Worm (Caenorhabditis elegans) whole organism, L1 larva: Measurements from ENCODE around the gene srd-36.
A peak's percentile ranks its signal among the peaks of the same experiment; 100 is the strongest.

Source experiments
- F16B12.6 ChIP-seq: fragments of 150-350 bp; optimal IDR thresholded peaks from 2 replicates; lab custom pipeline; 2014; ENCODE audit warnings: missing biosample characterization, missing genetic modification characterization
- ama-1 ChIP-seq: fragments of 150-350 bp; optimal IDR thresholded peaks from 2 replicates; lab custom pipeline; 2014
- ceh-63 ChIP-seq: fragments of 200-800 bp; sonication (Bioruptor generic); optimal IDR thresholded peaks from 2 replicates; lab custom pipeline; 2018; ENCODE audit warnings: mild to moderate bottlenecking, missing genetic modification characterization, missing compliant biosample characterization
- ceh-8 ChIP-seq: fragments of 200-800 bp; sonication (Bioruptor generic); optimal IDR thresholded peaks from 2 replicates; lab custom pipeline; 2018; ENCODE audit warnings: mild to moderate bottlenecking, missing genetic modification characterization, moderate library complexity, missing compliant biosample characterization
- ceh-82 ChIP-seq, 3 experiments: fragments of 150-350 bp in 1 of 3; sonication (generic microtip) in 2 of 3; optimal IDR thresholded peaks; 2 replicates each; lab custom pipeline; 2014 to 2017; ENCODE audit warnings: missing biosample characterization in 3 of 3, missing genetic modification characterization in 3 of 3
- dpl-1 ChIP-seq, 3 experiments: fragments of 150-350 bp in 2 of 3; sonication (generic microtip) in 1 of 3; optimal IDR thresholded peaks; 2 replicates each; lab custom pipeline; 2014 to 2017; ENCODE audit warnings: missing biosample characterization in 3 of 3, missing genetic modification characterization in 3 of 3, missing genetic modification reagents in 3 of 3
- dsc-1 ChIP-seq: sonication (generic microtip); optimal IDR thresholded peaks from 2 replicates; lab custom pipeline; 2016; ENCODE audit warnings: mild to moderate bottlenecking, missing genetic modification characterization, missing compliant biosample characterization
- efl-1 ChIP-seq, 4 experiments: fragments of 150-350 bp; optimal IDR thresholded peaks in 3 of 4; peaks in 1 of 4; 1 replicate in 1 of 4; 2 replicates in 3 of 4; lab custom pipeline; 2014; ENCODE audit warnings: missing biosample characterization in 2 of 4, missing genetic modification characterization in 2 of 4, missing genetic modification reagents in 2 of 4
- egl-13 ChIP-seq: sonication (generic microtip); optimal IDR thresholded peaks from 2 replicates; lab custom pipeline; 2016; ENCODE audit warnings: missing genotype, missing genetic modification reagents, missing genetic modification characterization, missing compliant biosample characterization
- egl-27 ChIP-seq, 2 experiments: fragments of 150-350 bp in 1 of 2; sonication (generic microtip); optimal IDR thresholded peaks; 3 replicates each; lab custom pipeline; 2017 to 2018; ENCODE audit warnings: missing biosample characterization in 2 of 2, missing genetic modification characterization in 2 of 2, missing genetic modification reagents in 2 of 2
- elt-2 ChIP-seq: sonication (generic microtip); optimal IDR thresholded peaks from 2 replicates; lab custom pipeline; 2016; ENCODE audit warnings: missing genetic modification characterization, mild to moderate bottlenecking, inconsistent platforms, missing compliant biosample characterization, missing genetic modification reagents
- elt-3 ChIP-seq, 6 experiments: fragments of 150-350 bp in 1 of 6; sonication (generic microtip); optimal IDR thresholded peaks; 2 replicates each; lab custom pipeline; 2017 to 2018; ENCODE audit warnings: missing biosample characterization in 6 of 6, missing genetic modification characterization in 6 of 6, inconsistent platforms in 1 of 6
- fos-1 ChIP-seq: fragments of 150-350 bp; optimal IDR thresholded peaks from 2 replicates; lab custom pipeline; 2014; ENCODE audit warnings: missing biosample characterization, missing genetic modification characterization
- grh-1 ChIP-seq: fragments of 200-800 bp; sonication (Bioruptor generic); IDR thresholded peaks from 2 replicates; pipeline ENCODE4 v1.3.6; 2022; ENCODE audit warnings: missing genetic modification reagents, missing genetic modification characterization, missing compliant biosample characterization
- irx-1 ChIP-seq: sonication (generic microtip); optimal IDR thresholded peaks from 2 replicates; lab custom pipeline; 2016; ENCODE audit warnings: missing genetic modification characterization, missing compliant biosample characterization
- lin-13 ChIP-seq: fragments of 150-350 bp; optimal IDR thresholded peaks from 2 replicates; lab custom pipeline; 2014; ENCODE audit warnings: missing biosample characterization, missing genetic modification reagents, missing genetic modification characterization
- lin-14 ChIP-seq: fragments of 200-800 bp; sonication (Bioruptor generic); optimal IDR thresholded peaks from 2 replicates; lab custom pipeline; 2018; ENCODE audit warnings: mild to moderate bottlenecking, missing genetic modification characterization, moderate library complexity, missing compliant biosample characterization
- lin-39 ChIP-seq: fragments of 150-350 bp; optimal IDR thresholded peaks from 2 replicates; lab custom pipeline; 2014; ENCODE audit warnings: missing biosample characterization, missing genetic modification reagents, missing genetic modification characterization
- lir-3 ChIP-seq: sonication (generic microtip); optimal IDR thresholded peaks from 2 replicates; lab custom pipeline; 2016; ENCODE audit warnings: mild to moderate bottlenecking, missing genetic modification characterization, moderate library complexity, missing compliant biosample characterization; ENCODE audit not compliant: poor library complexity
- lsy-2 ChIP-seq, 2 experiments: fragments of 150-350 bp; optimal IDR thresholded peaks; 2 replicates each; lab custom pipeline; 2014; ENCODE audit warnings: missing biosample characterization in 2 of 2, missing genetic modification characterization in 2 of 2
- mef-2 ChIP-seq: fragments of 150-350 bp; optimal IDR thresholded peaks from 2 replicates; lab custom pipeline; 2014; ENCODE audit warnings: missing biosample characterization, missing genetic modification characterization
- mep-1 ChIP-seq: fragments of 150-350 bp; optimal IDR thresholded peaks from 2 replicates; lab custom pipeline; 2014; ENCODE audit warnings: missing biosample characterization, missing genetic modification characterization
- nhr-11 ChIP-seq: fragments of 150-350 bp; optimal IDR thresholded peaks from 2 replicates; lab custom pipeline; 2014; ENCODE audit warnings: missing biosample characterization, missing genetic modification characterization
- nhr-12 ChIP-seq: sonication (generic microtip); optimal IDR thresholded peaks from 2 replicates; lab custom pipeline; 2017; ENCODE audit warnings: missing biosample characterization, missing genetic modification characterization
- nhr-19 ChIP-seq: fragments of 200-800 bp; sonication (Bioruptor generic); conservative IDR thresholded peaks from 2 replicates; pipeline ENCODE4 v1.3.6; 2022; ENCODE audit warnings: missing genetic modification characterization, missing compliant biosample characterization
- nhr-20 ChIP-seq: sonication (generic microtip); optimal IDR thresholded peaks from 2 replicates; lab custom pipeline; 2016; ENCODE audit warnings: mild to moderate bottlenecking, missing genetic modification characterization, missing compliant biosample characterization
- nhr-47 ChIP-seq: sonication (generic microtip); optimal IDR thresholded peaks from 2 replicates; lab custom pipeline; 2016; ENCODE audit warnings: mild to moderate bottlenecking, missing genetic modification characterization, moderate library complexity, missing compliant biosample characterization
- nhr-71 ChIP-seq: sonication (generic microtip); optimal IDR thresholded peaks from 2 replicates; lab custom pipeline; 2016; ENCODE audit warnings: mild to moderate bottlenecking, missing genetic modification characterization, moderate library complexity, missing compliant biosample characterization
- nhr-85 ChIP-seq: sonication (generic microtip); peaks from one replicate; lab custom pipeline; 2016; ENCODE audit warnings: missing genetic modification characterization, inconsistent platforms, missing compliant biosample characterization
- pax-3 ChIP-seq: fragments of 200-800 bp; sonication (Bioruptor generic); optimal IDR thresholded peaks from 2 replicates; lab custom pipeline; 2018; ENCODE audit warnings: mild to moderate bottlenecking, missing genetic modification characterization, moderate library complexity, missing compliant biosample characterization
- rnt-1 ChIP-seq: sonication (generic microtip); optimal IDR thresholded peaks from 2 replicates; lab custom pipeline; 2016; ENCODE audit warnings: mild to moderate bottlenecking, missing genetic modification characterization, moderate library complexity, missing compliant biosample characterization
- snpc-4 ChIP-seq: fragments of 150-350 bp; optimal IDR thresholded peaks from 2 replicates; lab custom pipeline; 2014; ENCODE audit warnings: missing biosample characterization, missing genetic modification characterization
- swsn-7 ChIP-seq: sonication (generic microtip); optimal IDR thresholded peaks from 2 replicates; lab custom pipeline; 2016; ENCODE audit warnings: missing genetic modification characterization, missing compliant biosample characterization
- unc-130 ChIP-seq: fragments of 150-350 bp; optimal IDR thresholded peaks from 2 replicates; lab custom pipeline; 2017; ENCODE audit warnings: missing biosample characterization, missing genetic modification characterization, inconsistent platforms
- unc-62 ChIP-seq: fragments of 150-350 bp; optimal IDR thresholded peaks from 2 replicates; lab custom pipeline; 2014; ENCODE audit warnings: missing biosample characterization, missing genetic modification reagents, missing genetic modification characterization
- unc-98 ChIP-seq: fragments of 200-800 bp; sonication (Bioruptor generic); IDR thresholded peaks from 2 replicates; pipeline ENCODE4 v1.3.6; 2022; ENCODE audit warnings: missing genetic modification characterization, missing compliant biosample characterization
- xbp-1 ChIP-seq: sonication (generic microtip); optimal IDR thresholded peaks from 2 replicates; lab custom pipeline; 2016; ENCODE audit warnings: missing genetic modification characterization, missing compliant biosample characterization
- ztf-11 ChIP-seq, 2 experiments: sonication (generic microtip); optimal IDR thresholded peaks; 2 replicates each; lab custom pipeline; 2016 to 2017; ENCODE audit warnings: missing genetic modification characterization in 2 of 2, missing biosample characterization in 1 of 2, missing compliant biosample characterization in 1 of 2
- ztf-4 ChIP-seq: fragments of 150-350 bp; optimal IDR thresholded peaks from 2 replicates; lab custom pipeline; 2014; ENCODE audit warnings: missing biosample characterization, missing genetic modification characterization

Gene srd-36

DNA sequence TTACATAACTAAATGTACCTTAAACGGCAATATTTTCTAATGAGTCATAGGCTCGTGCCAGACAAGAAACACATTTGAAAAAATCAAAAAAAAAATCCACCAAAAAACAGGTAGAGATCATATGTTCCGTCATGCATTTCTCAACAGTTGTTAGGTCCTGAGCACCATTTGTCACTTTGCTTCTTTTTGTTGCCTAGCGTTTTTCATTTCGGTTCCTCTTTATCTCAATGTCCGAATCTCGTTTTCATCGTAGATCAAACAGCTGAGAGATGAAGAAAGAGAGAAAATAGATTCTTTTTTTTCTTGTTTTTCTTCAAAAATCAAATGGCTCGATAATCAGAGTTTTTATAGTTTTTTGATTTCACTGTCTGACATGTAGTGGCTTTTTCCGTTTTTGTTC lies 46.4 kb upstream of the srd-36 start (continued):
- no peak for TF ChIP-seq ztf-4 (tag; lab: Kevin White, UChicago)
- TF ChIP-seq lin-39 (tag; lab: Kevin White, UChicago) = peak; percentile 25
- no peak for TF ChIP-seq lin-13 (GFP tag; lab: Kevin White, UChicago)
- no peak for TF ChIP-seq ztf-11 (tag; optimal IDR thresholded peaks at IDR 0.05; lab: Kevin White, UChicago)
- no peak for TF ChIP-seq dsc-1 (tag; lab: Kevin White, UChicago)
- TF ChIP-seq ceh-8 (GFP tag; lab: Kevin White, UChicago) = no peak
- TF ChIP-seq nhr-20 (tag; lab: Kevin White, UChicago) = peak; percentile 49
- TF ChIP-seq xbp-1 (tag; lab: Kevin White, UChicago) = no peak
- no peak for TF ChIP-seq unc-98 (GFP tag; lab: Robert Waterston, UW)
- no peak for TF ChIP-seq unc-62 (GFP tag; lab: Kevin White, UChicago)
- TF ChIP-seq lsy-2 (tag; optimal IDR thresholded peaks at IDR 0.05; lab: Kevin White, UChicago) = peak; percentile 10 to 59
- TF ChIP-seq dpl-1 (GFP tag; optimal IDR thresholded peaks at IDR 0.05; lab: Kevin White, UChicago) = no peak
- peak; percentile 51 for TF ChIP-seq nhr-85 (tag; lab: Kevin White, UChicago)
- TF ChIP-seq nhr-11 (tag; lab: Kevin White, UChicago) = no peak
- no peak for TF ChIP-seq lir-3
- peak; percentile 86 for TF ChIP-seq nhr-71 (tag; lab: Kevin White, UChicago)
- TF ChIP-seq unc-130 (tag; lab: Kevin White, UChicago) = peak; percentile 19
- TF ChIP-seq pax-3 = no peak
- TF ChIP-seq elt-2 (tag; lab: Kevin White, UChicago) = no peak
- TF ChIP-seq swsn-7 = no peak
- TF ChIP-seq ceh-82 (tag; optimal IDR thresholded peaks at IDR 0.05; lab: Kevin White, UChicago) = no peak
- TF ChIP-seq snpc-4 (tag; lab: Kevin White, UChicago) = no peak
- TF ChIP-seq nhr-19 = peak; percentile 68
- no peak for TF ChIP-seq mef-2 (tag; lab: Kevin White, UChicago)
- no peak for TF ChIP-seq nhr-12 (tag; lab: Kevin White, UChicago)
- peak; percentile 81 for TF ChIP-seq rnt-1
- TF ChIP-seq, all 84 proteins: peak for 12

DNA sequence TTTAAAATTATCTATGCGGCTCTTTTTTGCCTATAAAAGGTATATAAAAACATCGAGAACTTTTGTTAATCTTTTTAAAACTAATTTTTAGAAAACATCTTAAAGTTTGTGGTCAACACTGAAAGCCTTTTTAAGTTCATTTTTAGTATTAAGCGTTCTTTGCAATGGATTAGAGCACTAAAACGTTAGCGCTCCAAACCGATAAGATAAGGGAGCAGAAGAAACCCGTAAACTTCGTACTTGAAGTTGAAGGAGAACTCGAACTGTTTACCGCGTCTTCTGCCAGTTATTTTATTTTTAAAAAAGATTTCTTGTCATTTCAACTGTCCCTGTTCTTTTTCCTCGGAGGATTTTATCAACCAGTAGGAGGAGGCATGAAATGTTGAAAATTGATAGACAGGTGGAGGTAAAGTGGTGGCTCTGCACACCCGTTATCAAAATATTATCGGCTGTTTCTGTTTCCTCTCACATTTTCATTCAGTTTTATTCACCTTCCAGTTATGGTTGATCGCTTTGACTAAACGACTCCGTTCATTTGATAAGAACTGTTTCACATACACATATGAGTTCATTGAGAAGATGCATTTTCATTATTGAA lies 44.6 kb upstream of the srd-36 start:
- TF ChIP-seq efl-1 (optimal IDR thresholded peaks at IDR 0.05; lab: Kevin White, UChicago) = no peak
- peak in 1 of 2 experiments; percentile 21 for TF ChIP-seq efl-1 (GFP tag; optimal IDR thresholded peaks at IDR 0.05 in 1 of 2; lab: Kevin White, UChicago)
- no peak for TF ChIP-seq mep-1 (tag; lab: Kevin White, UChicago)
- no peak for TF ChIP-seq nhr-47 (tag; lab: Kevin White, UChicago)
- no peak for TF ChIP-seq dpl-1 (GFP tag; optimal IDR thresholded peaks at IDR 0.05; lab: Kevin White, UChicago)
- TF ChIP-seq nhr-71 (tag; lab: Kevin White, UChicago) = peak; percentile 5
- TF ChIP-seq elt-2 (tag; lab: Kevin White, UChicago) = peak; percentile 66
- TF ChIP-seq lin-14 (GFP tag; lab: Kevin White, UChicago) = no peak

DNA sequence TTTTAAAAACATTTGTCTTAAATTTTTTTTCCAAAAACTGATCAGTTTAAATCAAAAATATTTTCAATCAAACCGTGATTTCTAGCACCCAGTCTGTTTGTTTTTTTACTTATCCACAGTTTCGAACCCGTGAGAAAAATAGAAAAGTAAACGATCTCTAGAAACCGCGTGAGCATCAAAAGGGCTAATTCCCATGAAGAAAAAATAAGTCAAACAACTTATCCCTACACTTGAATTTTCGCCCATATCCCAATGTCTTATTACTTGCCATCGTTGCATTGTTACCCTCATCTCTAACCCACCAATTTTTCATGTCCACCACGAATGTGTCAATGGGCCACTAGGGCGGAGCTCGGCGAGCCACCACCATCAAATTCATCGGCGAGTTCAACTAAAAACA lies 43.2 kb upstream of the srd-36 start, which contains the start of gene ptr-24:
Gene ptr-24 (plus strand): TSS at position 301 of the 400 bp plus-strand sequence.
- TF ChIP-seq egl-13 (tag; lab: Kevin White, UChicago) = no peak
- TF ChIP-seq grh-1 (GFP tag; lab: Robert Waterston, UW) = no peak
- no peak for TF ChIP-seq snpc-4 (tag; lab: Kevin White, UChicago)
- no peak for TF ChIP-seq ztf-4 (tag; lab: Kevin White, UChicago)
- TF ChIP-seq fos-1 (tag; lab: Kevin White, UChicago) = no peak
- no peak for TF ChIP-seq unc-130 (tag; lab: Kevin White, UChicago)
- TF ChIP-seq lir-3 = no peak
- TF ChIP-seq ama-1 (lab: Kevin White, UChicago) = no peak
- TF ChIP-seq nhr-71 (tag; lab: Kevin White, UChicago) = no peak
- TF ChIP-seq mef-2 (tag; lab: Kevin White, UChicago) = no peak
- no peak for TF ChIP-seq elt-3 (tag; optimal IDR thresholded peaks at IDR 0.05; lab: Kevin White, UChicago)
- no peak for TF ChIP-seq ceh-82 (tag; optimal IDR thresholded peaks at IDR 0.05; lab: Kevin White, UChicago)
- no peak for TF ChIP-seq lin-13 (GFP tag; lab: Kevin White, UChicago)
- no peak for TF ChIP-seq egl-27 (tag; optimal IDR thresholded peaks at IDR 0.05; lab: Kevin White, UChicago)
- no peak for TF ChIP-seq irx-1 (tag; lab: Kevin White, UChicago)
- TF ChIP-seq F16B12.6 (tag; lab: Kevin White, UChicago) = no peak
- TF ChIP-seq ceh-63 (GFP tag; lab: Kevin White, UChicago) = no peak
